Worm (Caenorhabditis elegans): Measurements from ENCODE around the gene C35C5.9.

The C35C5.9 gene

ce11 chrX:11533543-11534003 lies 2.8 kb upstream of the C35C5.9 start, which contains the start of gene C35C5.8:
TSS of gene C35C5.8 (plus strand) at chrX:11533593.
- TF ChIP-seq unc-62 (GFP tag; optimal IDR thresholded peaks at IDR 0.05), result no peak

- no peak for TF ChIP-seq unc-62 (GFP tag; optimal IDR thresholded peaks at IDR 0.05)
These were observed 1.9 kb upstream of the C35C5.9 start for ce11 chrX:11534443-11534842.

DNA sequence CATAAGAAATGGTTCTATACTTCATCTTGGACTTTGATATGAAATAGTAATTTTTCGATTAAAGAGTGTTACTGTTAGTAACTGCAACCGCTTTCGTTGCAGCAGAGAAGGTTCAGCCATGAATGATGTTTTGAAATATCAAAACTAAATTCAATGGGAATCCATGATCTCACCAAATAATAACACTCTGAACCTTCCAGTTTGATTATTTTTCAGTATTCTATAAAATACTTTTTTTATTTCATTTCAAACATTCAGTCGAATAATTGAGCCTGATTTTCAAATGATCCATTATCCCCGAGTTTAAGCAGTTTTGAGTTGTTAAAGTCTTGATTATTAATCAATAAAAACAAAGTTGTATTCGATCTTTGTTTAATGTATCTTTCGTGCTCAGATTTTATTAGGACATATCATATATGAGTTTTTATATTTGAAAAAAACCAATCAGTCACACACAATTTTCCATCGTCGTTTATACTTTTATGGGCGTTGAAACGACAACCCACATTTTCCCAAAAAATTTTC lies 934 bp downstream of the C35C5.9 start, which contains the start of gene gcp-2.2:
gcp-2.2 (plus strand) TSS at position 475 of the 525 bp plus-strand sequence.
- TF ChIP-seq unc-62 (GFP tag; optimal IDR thresholded peaks at IDR 0.05), result no peak

DNA sequence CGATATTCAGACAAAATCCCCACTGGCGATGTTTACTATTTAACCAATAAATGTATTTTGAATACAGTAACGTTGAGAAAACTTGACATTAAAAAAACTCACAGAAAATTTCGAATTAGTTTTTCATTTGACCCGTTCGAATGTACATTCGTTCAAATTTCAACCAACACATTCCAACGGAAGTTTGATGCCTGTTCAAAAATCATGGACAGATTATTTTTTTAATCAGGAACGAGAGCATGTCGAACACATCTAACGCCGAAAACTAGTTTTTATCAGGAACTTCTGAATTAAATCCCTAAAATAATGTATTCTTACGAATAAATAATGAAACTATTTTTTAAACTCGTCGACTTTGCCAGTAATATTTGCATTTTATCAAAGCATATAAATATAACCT lies 5.3 kb downstream of the C35C5.9 start:
- no peak for TF ChIP-seq unc-62 (GFP tag; optimal IDR thresholded peaks at IDR 0.05)

- TF ChIP-seq unc-62 (GFP tag; optimal IDR thresholded peaks at IDR 0.05), result no peak
These were observed 10.3 kb downstream of the C35C5.9 start, which contains the start of gene selt-1.1 for ce11 chrX:11546445-11547275. TSS of gene selt-1.1 (minus strand) at chrX:11546495.

- no peak for TF ChIP-seq unc-62 (GFP tag; optimal IDR thresholded peaks at IDR 0.05)
These were observed 11.2 kb downstream of the C35C5.9 start for ce11 chrX:11547442-11548023.

DNA sequence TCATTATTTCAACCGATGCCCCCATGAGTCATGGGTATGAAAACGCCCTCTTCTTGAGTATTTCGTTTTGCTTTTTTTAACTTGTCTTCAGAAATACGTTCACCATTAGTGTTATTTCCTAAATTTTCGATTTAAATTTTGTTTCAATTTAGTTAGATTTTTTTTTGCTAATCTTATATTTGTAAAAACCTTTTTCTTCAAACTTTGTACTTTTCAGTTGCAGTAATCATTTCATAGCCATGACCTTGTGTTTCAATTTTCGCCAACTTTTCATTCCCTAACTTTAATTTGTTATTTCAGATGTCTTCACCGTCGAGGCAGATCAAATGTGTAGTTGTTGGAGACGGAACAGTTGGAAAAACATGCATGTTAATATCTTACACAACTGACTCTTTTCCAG lies 11.9 kb downstream of the C35C5.9 start, which contains the start of gene mig-2:
mig-2 (plus strand) TSS at position 301 of the 400 bp plus-strand sequence.
- TF ChIP-seq unc-62 (GFP tag; optimal IDR thresholded peaks at IDR 0.05), result no peak

DNA sequence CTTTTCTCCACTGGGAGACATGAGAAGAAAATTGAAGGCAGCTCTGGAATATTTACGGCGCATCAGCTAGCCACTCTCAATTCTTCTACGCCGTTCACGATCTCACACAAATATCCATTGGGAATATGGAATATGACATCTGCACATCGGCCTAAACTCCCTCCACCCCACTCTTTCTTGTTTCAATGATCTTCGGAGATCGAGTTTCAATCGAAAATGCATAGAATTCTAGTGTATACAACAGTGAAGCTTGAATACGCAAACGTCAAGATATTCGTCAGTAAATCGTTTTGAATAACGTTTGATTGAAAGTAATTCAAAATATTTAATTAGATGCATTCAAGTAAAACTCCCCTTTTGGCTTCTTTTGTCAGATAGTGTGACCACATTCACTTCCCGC lies 15.4 kb downstream of the C35C5.9 start:
- no peak for TF ChIP-seq unc-62 (GFP tag; optimal IDR thresholded peaks at IDR 0.05)

- TF ChIP-seq unc-62 (GFP tag; optimal IDR thresholded peaks at IDR 0.05), result no peak
These were observed 16.5 kb downstream of the C35C5.9 start for ce11 chrX:11552879-11553278.

DNA sequence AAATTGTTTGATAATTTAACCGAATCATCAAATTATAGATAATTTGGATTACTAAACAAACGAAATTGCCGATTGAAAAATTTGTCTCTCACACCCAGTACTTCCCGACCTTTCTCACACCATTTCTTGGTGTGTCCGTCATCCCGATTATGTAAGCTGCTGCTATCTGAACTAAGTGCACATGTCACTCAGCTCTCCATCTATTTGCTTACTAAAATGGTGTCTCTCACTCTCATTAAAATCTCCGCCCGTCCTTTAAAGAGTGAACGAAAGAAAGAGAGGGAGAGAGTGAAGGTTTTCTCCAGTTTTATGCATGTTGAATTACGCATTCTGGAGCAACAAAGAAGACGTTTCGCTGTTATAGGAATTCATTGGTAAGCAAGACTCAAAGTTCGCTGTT lies 18.2 kb downstream of the C35C5.9 start:
- TF ChIP-seq unc-62 (GFP tag; optimal IDR thresholded peaks at IDR 0.05), result no peak

DNA sequence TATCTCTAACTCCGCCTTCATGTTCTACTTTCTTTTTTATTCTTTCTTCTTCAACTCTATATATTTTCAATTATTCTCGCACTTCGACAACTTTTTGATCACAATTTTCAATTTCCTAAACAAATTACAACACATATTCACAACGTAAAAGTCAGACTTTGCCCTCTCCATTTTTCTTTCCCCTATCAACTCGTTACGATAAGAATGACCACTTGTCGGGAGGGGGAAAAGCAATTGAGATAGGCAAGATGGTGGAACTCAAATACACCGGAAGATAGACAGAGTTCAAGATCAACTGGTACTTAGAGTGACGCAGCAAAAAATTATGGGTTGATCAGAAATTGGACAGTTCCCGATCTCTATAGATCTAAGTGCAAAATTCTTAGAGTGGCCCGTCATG lies 18.7 kb downstream of the C35C5.9 start:
- no peak for TF ChIP-seq unc-62 (GFP tag; optimal IDR thresholded peaks at IDR 0.05)

DNA sequence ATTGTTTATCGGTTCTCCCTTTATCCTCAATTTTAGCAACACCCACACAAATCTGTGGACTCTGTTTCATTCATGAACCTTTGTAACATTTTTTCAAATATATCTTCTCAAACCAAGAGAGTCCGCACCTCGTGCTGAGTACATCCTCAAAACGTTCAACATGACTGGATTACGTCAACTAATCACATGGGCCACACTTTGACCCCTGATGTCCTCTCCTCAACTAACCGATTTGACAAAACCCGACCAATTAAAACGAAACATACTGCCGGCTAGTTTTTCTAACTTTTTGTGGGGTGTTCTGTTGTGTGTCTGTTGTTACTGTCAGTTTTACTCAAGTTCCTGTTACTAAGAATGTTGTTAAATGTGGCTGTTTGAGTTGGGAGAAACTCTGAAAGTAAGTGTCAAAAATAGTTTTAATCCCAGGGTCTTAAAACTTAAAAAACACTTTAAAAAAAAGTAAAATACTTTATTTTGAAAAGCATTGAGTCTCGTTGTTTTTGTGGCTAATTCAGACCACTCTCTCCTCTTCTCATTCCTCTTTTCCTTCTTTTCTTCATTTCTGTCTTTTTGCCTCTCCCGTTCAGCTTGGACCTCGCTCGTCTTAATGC lies 19.3 kb downstream of the C35C5.9 start:
- no peak for TF ChIP-seq unc-62 (GFP tag; optimal IDR thresholded peaks at IDR 0.05)

- TF ChIP-seq unc-62 (GFP tag; optimal IDR thresholded peaks at IDR 0.05), result no peak
These were observed 19.9 kb downstream of the C35C5.9 start, which contains the start of gene C35C5.10 for ce11 chrX:11556194-11556739. TSS of gene C35C5.10 (plus strand) at chrX:11556244.

DNA sequence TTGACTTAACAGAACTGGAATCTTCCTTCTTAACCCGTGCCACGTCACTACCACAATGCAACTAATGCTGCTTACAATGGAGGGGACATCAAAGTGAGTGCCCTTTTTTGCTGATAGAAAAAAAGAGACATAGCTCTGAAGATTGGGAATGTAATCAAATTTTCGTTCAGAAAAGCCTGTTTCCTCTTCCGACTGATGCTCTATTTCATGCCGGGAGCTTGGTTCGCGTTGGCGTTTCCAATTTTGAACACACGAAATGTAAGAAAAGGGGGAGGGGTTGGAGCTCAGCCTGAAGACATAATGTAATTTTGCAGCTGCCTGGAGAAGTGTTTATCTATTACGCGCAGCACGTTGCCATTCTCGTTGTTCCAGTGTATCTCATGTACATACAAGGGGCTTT lies 21.8 kb downstream of the C35C5.9 start:
- TF ChIP-seq unc-62 (GFP tag; optimal IDR thresholded peaks at IDR 0.05), result no peak

- TF ChIP-seq unc-62 (GFP tag; optimal IDR thresholded peaks at IDR 0.05), result no peak
These were observed 23.7 kb downstream of the C35C5.9 start for ce11 chrX:11560076-11560475.

- TF ChIP-seq unc-62 (GFP tag; optimal IDR thresholded peaks at IDR 0.05), result no peak
These were observed 24.2 kb downstream of the C35C5.9 start, which contains the start of gene lev-8 for ce11 chrX:11560615-11561014. TSS of gene lev-8 (plus strand) at chrX:11560915.

All from whole organism, dauer.